Worm (Caenorhabditis elegans) whole organism, early embryonic: ENCODE measurements around the gene Y37A1B.7.

Experiments
- B0310.2 ChIP-seq: sonication (generic microtip); optimal IDR thresholded peaks from 2 replicates; lab custom pipeline; 2016; ENCODE audit warnings: mild to moderate bottlenecking, missing genetic modification characterization, missing compliant biosample characterization
- aly-1 ChIP-seq: sonication (generic microtip); optimal IDR thresholded peaks from 2 replicates; lab custom pipeline; 2016; ENCODE audit warnings: missing genetic modification characterization, missing compliant biosample characterization
- ama-1 ChIP-seq: fragments of 150-350 bp; optimal IDR thresholded peaks from 2 replicates; lab custom pipeline; 2014
- ceh-13 ChIP-seq: fragments of 200-800 bp; sonication (Bioruptor generic); optimal IDR thresholded peaks from 2 replicates; lab custom pipeline; 2018; ENCODE audit warnings: mild to moderate bottlenecking, missing genetic modification characterization, missing compliant biosample characterization
- hmbx-1 ChIP-seq: sonication (generic microtip); optimal IDR thresholded peaks from 2 replicates; lab custom pipeline; 2016; ENCODE audit warnings: mild to moderate bottlenecking, missing genetic modification characterization, missing compliant biosample characterization
- hmg-4 ChIP-seq: fragments of 200-800 bp; sonication (Bioruptor generic); optimal IDR thresholded peaks from 2 replicates; lab custom pipeline; 2018; ENCODE audit warnings: mild to moderate bottlenecking, missing genetic modification characterization, missing compliant biosample characterization
- hnd-1 ChIP-seq: sonication (generic microtip); optimal IDR thresholded peaks from 2 replicates; lab custom pipeline; 2016; ENCODE audit warnings: missing genetic modification characterization, missing compliant biosample characterization
- scrt-1 ChIP-seq: fragments of 200-800 bp; sonication (Bioruptor generic); IDR thresholded peaks from 2 replicates; pipeline ENCODE4 v1.3.6; 2022; ENCODE audit warnings: missing genetic modification characterization, missing compliant biosample characterization

DNA sequence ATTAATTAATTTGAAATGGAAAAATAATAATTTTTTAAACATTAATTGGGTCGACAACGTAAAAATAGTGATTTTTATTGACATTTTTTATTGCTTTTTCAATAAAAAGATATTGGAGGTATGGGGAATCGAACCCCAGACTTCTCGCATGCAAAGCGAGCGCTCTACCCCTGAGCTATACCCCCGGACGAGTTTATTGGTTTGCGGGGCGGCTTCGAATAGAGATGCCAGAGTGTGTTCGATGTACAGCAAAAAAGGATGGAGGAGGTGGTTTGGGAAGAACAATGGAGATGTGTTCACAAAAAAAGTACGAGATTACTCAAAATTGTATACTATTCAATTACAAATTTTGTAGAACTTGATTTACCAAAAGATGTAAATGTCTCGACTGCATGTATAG lies 29.9 kb downstream of the Y37A1B.7 start:
- TF ChIP-seq hmg-4 (GFP tag; lab: Kevin White, UChicago) (no peak), ama-1 (lab: Kevin White, UChicago) (no peak), B0310.2 (tag; lab: Kevin White, UChicago) (peak; percentile 4), aly-1 (no peak), hmbx-1 (tag; lab: Kevin White, UChicago) (peak; percentile 1), hnd-1 (tag; lab: Kevin White, UChicago) (peak; percentile 62), ceh-13 (GFP tag; lab: Kevin White, UChicago) (peak; percentile 67), scrt-1 (GFP tag; lab: Robert Waterston, UW) (no peak)
